Fruit fly (Drosophila melanogaster): Measurements from ENCODE around the gene CG10147.

The CG10147 gene

dm6 chr3L:6443235-6443634 lies 45.0 kb downstream of the CG10147 start:
- TF ChIP-seq psq (GFP tag; optimal IDR thresholded peaks at IDR 0.05) (peak; percentile 21), h (GFP tag; optimal IDR thresholded peaks at IDR 0.05) (no peak)

dm6 chr3L:6440462-6440811 lies 47.8 kb downstream of the CG10147 start:
- no peak for TF ChIP-seq GATAd (GFP tag; optimal IDR thresholded peaks at IDR 0.05)
- TF ChIP-seq OdsH (GFP tag; optimal IDR thresholded peaks at IDR 0.05), result peak; percentile 12
- peak in 1 of 2 experiments; percentile 38 for TF ChIP-seq foxo (GFP tag; optimal IDR thresholded peaks at IDR 0.05)
- no peak for TF ChIP-seq CrebA (GFP tag; optimal IDR thresholded peaks at IDR 0.05; ENCODE audit: borderline replicate concordance)
- peak; percentile 13 for TF ChIP-seq rgr (GFP tag; optimal IDR thresholded peaks at IDR 0.05)
- no peak for TF ChIP-seq jim (GFP tag; optimal IDR thresholded peaks at IDR 0.05)
- peak; percentile 5 for TF ChIP-seq ey (GFP tag; optimal IDR thresholded peaks at IDR 0.05)
- peak; percentile 20 for TF ChIP-seq Sp1 (GFP tag; optimal IDR thresholded peaks at IDR 0.05)
- TF ChIP-seq HLH106 (tag; optimal IDR thresholded peaks at IDR 0.05), result peak; percentile 1
- peak; percentile 17 for TF ChIP-seq dmrt93B (GFP tag; optimal IDR thresholded peaks at IDR 0.05)
- no peak for TF ChIP-seq Dif (GFP tag; optimal IDR thresholded peaks at IDR 0.05; ENCODE audit: partially characterized antibody)
- TF ChIP-seq fru (GFP tag; optimal IDR thresholded peaks at IDR 0.05), result peak; percentile 30

dm6 chr3L:6439713-6440461 lies 48.3 kb downstream of the CG10147 start:
- TF ChIP-seq sv (GFP tag; optimal IDR thresholded peaks at IDR 0.05) (no peak), Hr83 (GFP tag; optimal IDR thresholded peaks at IDR 0.05; ENCODE audit: poor library complexity, severe bottlenecking) (no peak), psq (GFP tag; optimal IDR thresholded peaks at IDR 0.05) (no peak), h (GFP tag; optimal IDR thresholded peaks at IDR 0.05) (no peak), brk (GFP tag; optimal IDR thresholded peaks at IDR 0.05) (no peak), dsf (GFP tag; optimal IDR thresholded peaks at IDR 0.05; ENCODE audit: borderline replicate concordance) (no peak), dl (GFP tag; optimal IDR thresholded peaks at IDR 0.05; ENCODE audit: insufficient read depth in 1 of 2, partially characterized antibody in 2 of 2) (no peak), lola (GFP tag; optimal IDR thresholded peaks at IDR 0.05) (no peak), N (GFP tag; optimal IDR thresholded peaks at IDR 0.05) (no peak), jim (GFP tag; optimal IDR thresholded peaks at IDR 0.05) (no peak), CrebA (GFP tag; optimal IDR thresholded peaks at IDR 0.05; ENCODE audit: borderline replicate concordance) (no peak)

dm6 chr3L:6437235-6437634 lies 51.0 kb downstream of the CG10147 start:
- TF ChIP-seq dmrt93B (GFP tag; optimal IDR thresholded peaks at IDR 0.05) (no peak), Myc (optimal IDR thresholded peaks at IDR 0.05) (no peak), Jra (GFP tag; optimal IDR thresholded peaks at IDR 0.05) (no peak)
